Worm (Caenorhabditis elegans): ENCODE measurements around the gene spt-4.

- TF ChIP-seq D1046.2 (GFP tag; IDR thresholded peaks at IDR 0.05) (no peak), nhr-28 (tag; optimal IDR thresholded peaks at IDR 0.05) (peak; percentile 23), ces-1 (GFP tag; optimal IDR thresholded peaks at IDR 0.05) (no peak), nhr-76 (tag; optimal IDR thresholded peaks at IDR 0.05) (no peak), saeg-2 (GFP tag; IDR thresholded peaks at IDR 0.05) (no peak), Y5F2A.4 (GFP tag; optimal IDR thresholded peaks at IDR 0.05) (no peak)
Observed at ce11 chrIII:67025-67424, 2.5 kb downstream of the spt-4 start.
